Worm (Caenorhabditis elegans) whole organism, mixed stage, embryonic: ENCODE data around the gene try-14.

Source experiments
- blmp-1 ChIP-seq: fragments of 150-350 bp; optimal IDR thresholded peaks from 2 replicates; lab custom pipeline; 2014; ENCODE audit warnings: missing biosample characterization, missing genetic modification characterization
- ceh-83 ChIP-seq: fragments of 200-800 bp; sonication (Bioruptor generic); optimal IDR thresholded peaks from 2 replicates; lab custom pipeline; 2018; ENCODE audit warnings: mild to moderate bottlenecking, missing genetic modification characterization, missing compliant biosample characterization
- drap-1 ChIP-seq: fragments of 200-800 bp; sonication (Bioruptor generic); optimal IDR thresholded peaks from 3 replicates; lab custom pipeline; 2018; ENCODE audit warnings: mild to moderate bottlenecking, missing genetic modification characterization, missing compliant biosample characterization
- elt-3 ChIP-seq: fragments of 150-350 bp; optimal IDR thresholded peaks from 2 replicates; lab custom pipeline; 2014; ENCODE audit warnings: missing biosample characterization, missing genetic modification characterization
- flh-1 ChIP-seq: fragments of 200-800 bp; sonication (Bioruptor generic); optimal IDR thresholded peaks from 2 replicates; lab custom pipeline; 2018; ENCODE audit warnings: mild to moderate bottlenecking, missing genetic modification characterization, moderate library complexity, missing compliant biosample characterization
- lin-13 ChIP-seq: fragments of 150-350 bp; optimal IDR thresholded peaks from 2 replicates; lab custom pipeline; 2014; ENCODE audit warnings: missing biosample characterization, missing genetic modification characterization
- mep-1 ChIP-seq: fragments of 150-350 bp; optimal IDR thresholded peaks from 2 replicates; lab custom pipeline; 2017; ENCODE audit warnings: missing biosample characterization, missing genetic modification reagents, missing genetic modification characterization, inconsistent platforms
- nhr-28 ChIP-seq: fragments of 150-350 bp; optimal IDR thresholded peaks from 2 replicates; lab custom pipeline; 2014; ENCODE audit warnings: missing biosample characterization, missing genetic modification characterization
- nhr-76 ChIP-seq: sonication (generic microtip); optimal IDR thresholded peaks from 2 replicates; lab custom pipeline; 2017; ENCODE audit warnings: missing biosample characterization, missing genetic modification characterization
- pha-4 ChIP-seq: fragments of 150-350 bp; optimal IDR thresholded peaks from 2 replicates; lab custom pipeline; 2018; ENCODE audit warnings: missing biosample characterization, missing genetic modification reagents, missing genetic modification characterization
- unc-39 ChIP-seq: fragments of 150-350 bp; optimal IDR thresholded peaks from 2 replicates; lab custom pipeline; 2014; ENCODE audit warnings: missing biosample characterization, missing genetic modification characterization
- unc-62 ChIP-seq: fragments of 150-350 bp; optimal IDR thresholded peaks from 2 replicates; lab custom pipeline; 2014; ENCODE audit warnings: missing biosample characterization, missing genetic modification reagents, missing genetic modification characterization
- ztf-11 ChIP-seq: fragments of 150-350 bp; optimal IDR thresholded peaks from 2 replicates; lab custom pipeline; 2014; ENCODE audit warnings: missing biosample characterization, missing genetic modification characterization

ce11 chrX:7469907-7470306, 25.5 kb downstream of the try-14 start:
- TF ChIP-seq ceh-83 (GFP tag; lab: Kevin White, UChicago) (no peak), nhr-76 (tag; lab: Kevin White, UChicago) (no peak), flh-1 (GFP tag; lab: Kevin White, UChicago) (no peak), lin-13 (tag; lab: Kevin White, UChicago) (no peak), ztf-11 (no peak), mep-1 (no peak), blmp-1 (tag; lab: Kevin White, UChicago) (no peak), nhr-28 (tag; lab: Kevin White, UChicago) (no peak), unc-62 (no peak), pha-4 (tag; lab: Kevin White, UChicago) (no peak), elt-3 (tag; lab: Kevin White, UChicago) (no peak), drap-1 (no peak), unc-39 (tag; lab: Kevin White, UChicago) (no peak)
